Worm (Caenorhabditis elegans) whole organism, L3 larva: ENCODE measurements around the gene Y34F4.3.

Experiments used
- R02D3.7 ChIP-seq: fragments of 150-350 bp; optimal IDR thresholded peaks from 2 replicates; lab custom pipeline; 2014; ENCODE audit warnings: missing biosample characterization, missing genetic modification characterization
- ZK546.5 ChIP-seq: sonication (generic microtip); optimal IDR thresholded peaks from 2 replicates; lab custom pipeline; 2017; ENCODE audit warnings: missing biosample characterization, missing genetic modification characterization
- aly-2 ChIP-seq: fragments of 150-350 bp; optimal IDR thresholded peaks from 2 replicates; lab custom pipeline; 2014; ENCODE audit warnings: missing biosample characterization, missing genetic modification characterization
- ama-1 ChIP-seq: fragments of 150-350 bp; optimal IDR thresholded peaks from 2 replicates; lab custom pipeline; 2018
- ceh-16 ChIP-seq: sonication (generic microtip); optimal IDR thresholded peaks from 2 replicates; lab custom pipeline; 2017; ENCODE audit warnings: missing biosample characterization, missing genetic modification characterization
- ceh-28 ChIP-seq: fragments of 150-350 bp; optimal IDR thresholded peaks from 2 replicates; lab custom pipeline; 2014; ENCODE audit warnings: missing biosample characterization, missing genetic modification reagents, missing genetic modification characterization
- ceh-82 ChIP-seq: fragments of 150-350 bp; optimal IDR thresholded peaks from 2 replicates; lab custom pipeline; 2014; ENCODE audit warnings: missing biosample characterization, missing genetic modification characterization
- ceh-9 ChIP-seq: sonication (generic microtip); optimal IDR thresholded peaks from 2 replicates; lab custom pipeline; 2018; ENCODE audit warnings: missing biosample characterization, missing genetic modification characterization
- daf-12 ChIP-seq: fragments of 150-350 bp; optimal IDR thresholded peaks from 2 replicates; lab custom pipeline; 2014; ENCODE audit warnings: missing biosample characterization, missing genetic modification reagents, missing genetic modification characterization
- egl-5 ChIP-seq: fragments of 150-350 bp; optimal IDR thresholded peaks from 2 replicates; lab custom pipeline; 2017; ENCODE audit warnings: missing biosample characterization, missing genetic modification reagents, missing genetic modification characterization, inconsistent platforms
- elt-1 ChIP-seq: fragments of 150-350 bp; optimal IDR thresholded peaks from 2 replicates; lab custom pipeline; 2014; ENCODE audit warnings: missing biosample characterization, missing genetic modification characterization
- elt-2 ChIP-seq: sonication (generic microtip); optimal IDR thresholded peaks from 2 replicates; lab custom pipeline; 2016; ENCODE audit warnings: missing genetic modification reagents, mild to moderate bottlenecking, missing genetic modification characterization, missing compliant biosample characterization
- eor-1 ChIP-seq, 2 experiments: fragments of 150-350 bp; optimal IDR thresholded peaks; 2 replicates each; lab custom pipeline; 2014 to 2018; ENCODE audit warnings: missing biosample characterization in 2 of 2, missing genetic modification characterization in 2 of 2
- fkh-10 ChIP-seq: sonication (generic microtip); optimal IDR thresholded peaks from 2 replicates; lab custom pipeline; 2017; ENCODE audit warnings: missing biosample characterization, missing genetic modification reagents, missing genetic modification characterization
- fkh-2 ChIP-seq: fragments of 150-350 bp; optimal IDR thresholded peaks from 2 replicates; lab custom pipeline; 2014; ENCODE audit warnings: missing biosample characterization, missing genetic modification reagents, missing genetic modification characterization
- fos-1 ChIP-seq: fragments of 150-350 bp; optimal IDR thresholded peaks from 2 replicates; lab custom pipeline; 2014; ENCODE audit warnings: missing biosample characterization, missing genetic modification characterization
- hmg-11 ChIP-seq: sonication (generic microtip); optimal IDR thresholded peaks from 2 replicates; lab custom pipeline; 2016; ENCODE audit warnings: missing genetic modification characterization, missing compliant biosample characterization
- jun-1 ChIP-seq: fragments of 150-350 bp; optimal IDR thresholded peaks from 2 replicates; lab custom pipeline; 2014; ENCODE audit warnings: missing biosample characterization, missing genetic modification reagents, missing genetic modification characterization
- lin-15B ChIP-seq: fragments of 150-350 bp; optimal IDR thresholded peaks from 2 replicates; lab custom pipeline; 2014; ENCODE audit warnings: missing biosample characterization, missing genetic modification characterization
- lin-39 ChIP-seq: fragments of 150-350 bp; optimal IDR thresholded peaks from 2 replicates; lab custom pipeline; 2018; ENCODE audit warnings: missing biosample characterization, missing genetic modification reagents, missing genetic modification characterization
- lsy-12 ChIP-seq: sonication (generic microtip); optimal IDR thresholded peaks from 2 replicates; lab custom pipeline; 2016; ENCODE audit warnings: mild to moderate bottlenecking, missing genetic modification characterization, missing compliant biosample characterization
- mdl-1 ChIP-seq: fragments of 150-350 bp; optimal IDR thresholded peaks from 2 replicates; lab custom pipeline; 2014; ENCODE audit warnings: missing biosample characterization, missing genetic modification characterization
- mml-1 ChIP-seq: fragments of 150-350 bp; sonication (generic microtip); optimal IDR thresholded peaks from 3 replicates; lab custom pipeline; 2014; ENCODE audit warnings: missing biosample characterization, missing genetic modification characterization
- nfya-1 ChIP-seq: sonication (generic microtip); optimal IDR thresholded peaks from 2 replicates; lab custom pipeline; 2017; ENCODE audit warnings: missing genetic modification characterization, mild to moderate bottlenecking, missing compliant biosample characterization, antibody characterized with exemption, moderate library complexity; ENCODE audit not compliant: insufficient read depth
- nhr-11 ChIP-seq: fragments of 150-350 bp; optimal IDR thresholded peaks from 2 replicates; lab custom pipeline; 2014; ENCODE audit warnings: missing biosample characterization, missing genetic modification characterization
- nhr-12 ChIP-seq: fragments of 150-350 bp; optimal IDR thresholded peaks from 2 replicates; lab custom pipeline; 2014; ENCODE audit warnings: missing biosample characterization, missing genetic modification characterization
- nhr-23 ChIP-seq: fragments of 150-350 bp; optimal IDR thresholded peaks from 2 replicates; lab custom pipeline; 2014; ENCODE audit warnings: missing biosample characterization, missing genetic modification reagents, missing genetic modification characterization
- nhr-25 ChIP-seq: sonication (generic microtip); optimal IDR thresholded peaks from 2 replicates; lab custom pipeline; 2017; ENCODE audit warnings: missing biosample characterization, missing genetic modification characterization
- nhr-67 ChIP-seq: fragments of 150-350 bp; optimal IDR thresholded peaks from 2 replicates; lab custom pipeline; 2014; ENCODE audit warnings: missing biosample characterization, missing genetic modification characterization
- nhr-76 ChIP-seq: fragments of 150-350 bp; sonication (generic microtip); optimal IDR thresholded peaks from 5 replicates; lab custom pipeline; 2014; ENCODE audit warnings: missing biosample characterization, missing genetic modification characterization
- nhr-77 ChIP-seq: fragments of 150-350 bp; optimal IDR thresholded peaks from 2 replicates; lab custom pipeline; 2014; ENCODE audit warnings: missing biosample characterization, missing genetic modification characterization
- pqm-1 ChIP-seq: fragments of 150-350 bp; optimal IDR thresholded peaks from 2 replicates; lab custom pipeline; 2017; ENCODE audit warnings: missing biosample characterization, missing genetic modification characterization, inconsistent platforms
- skn-1 ChIP-seq: fragments of 150-350 bp; optimal IDR thresholded peaks from 2 replicates; lab custom pipeline; 2014; ENCODE audit warnings: missing biosample characterization, missing genetic modification characterization
- snpc-4 ChIP-seq: fragments of 150-350 bp; optimal IDR thresholded peaks from 2 replicates; lab custom pipeline; 2014; ENCODE audit warnings: missing biosample characterization, missing genetic modification characterization
- tbx-2 ChIP-seq: sonication (generic microtip); optimal IDR thresholded peaks from 2 replicates; lab custom pipeline; 2016; ENCODE audit warnings: mild to moderate bottlenecking, missing genetic modification characterization, missing compliant biosample characterization
- unc-39 ChIP-seq: sonication (generic microtip); optimal IDR thresholded peaks from 4 replicates; lab custom pipeline; 2017; ENCODE audit warnings: missing biosample characterization, missing genetic modification characterization
- unc-62 ChIP-seq: fragments of 150-350 bp; sonication (generic microtip); optimal IDR thresholded peaks from 4 replicates; lab custom pipeline; 2014; ENCODE audit warnings: missing biosample characterization, missing genetic modification reagents, missing genetic modification characterization
- zag-1 ChIP-seq: fragments of 150-350 bp; optimal IDR thresholded peaks from 2 replicates; lab custom pipeline; 2014; ENCODE audit warnings: missing biosample characterization, missing genetic modification characterization
- ztf-4 ChIP-seq: fragments of 150-350 bp; optimal IDR thresholded peaks from 2 replicates; lab custom pipeline; 2014; ENCODE audit warnings: missing biosample characterization, missing genetic modification characterization

Gene Y34F4.3

DNA sequence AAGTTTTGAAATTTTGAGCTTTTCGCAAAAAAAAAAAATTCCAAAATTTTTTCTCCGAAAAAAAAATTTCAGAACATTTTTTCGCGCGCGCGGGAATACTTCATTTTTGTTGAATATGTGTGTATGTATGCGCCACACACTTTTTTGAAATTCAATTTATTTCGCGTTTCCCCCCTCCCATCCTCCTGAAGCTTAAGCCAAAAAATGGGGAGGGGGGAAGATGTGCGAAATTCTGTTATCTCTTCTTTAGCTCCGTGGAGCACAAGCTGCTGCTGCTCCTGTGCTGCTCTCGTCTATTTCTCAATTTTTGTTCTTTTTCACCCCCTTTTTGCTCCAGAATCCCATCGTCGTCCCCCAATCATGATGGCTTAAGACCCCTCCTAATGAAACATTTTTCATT, 26.4 kb downstream of the Y34F4.3 start:
- TF ChIP-seq fkh-10 (GFP tag; lab: Kevin White, UChicago) (peak; percentile 84), nfya-1 (no peak)

ce11 chrIII:982961-983360, 33.0 kb downstream of the Y34F4.3 start, which contains the start of gene tbc-10:
Gene tbc-10, plus strand, starts transcription at chrIII:983261.
- TF ChIP-seq mml-1 (tag; lab: Kevin White, UChicago) = no peak
- no peak for TF ChIP-seq nhr-77
- no peak for TF ChIP-seq elt-1 (tag; lab: Kevin White, UChicago)
- no peak for TF ChIP-seq nhr-25 (tag; lab: Kevin White, UChicago)
- no peak for TF ChIP-seq tbx-2 (tag; lab: Kevin White, UChicago)
- TF ChIP-seq mdl-1 (tag; lab: Kevin White, UChicago) = no peak
- TF ChIP-seq ama-1 (lab: Kevin White, UChicago) = no peak
- no peak for TF ChIP-seq hmg-11 (tag; lab: Kevin White, UChicago)
- TF ChIP-seq lsy-12 (tag; lab: Kevin White, UChicago) = no peak
- no peak for TF ChIP-seq nfya-1
- TF ChIP-seq unc-62 (GFP tag; lab: Kevin White, UChicago) = no peak
- TF ChIP-seq ceh-28 (tag; lab: Kevin White, UChicago) = no peak
- no peak for TF ChIP-seq ztf-4 (tag; lab: Kevin White, UChicago)
- no peak for TF ChIP-seq egl-5 (tag; lab: Kevin White, UChicago)
- TF ChIP-seq pqm-1 (tag; lab: Kevin White, UChicago) = no peak
- no peak for TF ChIP-seq unc-39 (tag; lab: Kevin White, UChicago)
- TF ChIP-seq skn-1 = no peak
- TF ChIP-seq elt-2 (tag; lab: Kevin White, UChicago) = no peak
- TF ChIP-seq ceh-9 = no peak

- TF ChIP-seq elt-2 (tag; lab: Kevin White, UChicago) = peak; percentile 45
- no peak for TF ChIP-seq skn-1
- TF ChIP-seq ceh-28 (tag; lab: Kevin White, UChicago) = peak; percentile 89
- TF ChIP-seq hmg-11 (tag; lab: Kevin White, UChicago) = peak; percentile 55
- TF ChIP-seq nhr-25 (tag; lab: Kevin White, UChicago) = peak; percentile 1
- no peak for TF ChIP-seq elt-1 (tag; lab: Kevin White, UChicago)
- peak; percentile 77 for TF ChIP-seq nfya-1
- TF ChIP-seq lin-39 (tag; lab: Kevin White, UChicago) = peak; percentile 70
- no peak for TF ChIP-seq nhr-12
Measured at ce11 chrIII:981960-982359, 34.0 kb downstream of the Y34F4.3 start.

- TF ChIP-seq hmg-11 (tag; lab: Kevin White, UChicago) = no peak
- no peak for TF ChIP-seq R02D3.7 (tag; lab: Kevin White, UChicago)
- no peak for TF ChIP-seq lin-39 (tag; lab: Kevin White, UChicago)
- TF ChIP-seq nfya-1 = no peak
- TF ChIP-seq ZK546.5 (tag; lab: Kevin White, UChicago) = no peak
- no peak for TF ChIP-seq lin-15B (tag; lab: Kevin White, UChicago)
- TF ChIP-seq ztf-4 (tag; lab: Kevin White, UChicago) = no peak
- no peak for TF ChIP-seq unc-39 (tag; lab: Kevin White, UChicago)
- no peak for TF ChIP-seq aly-2 (tag; lab: Kevin White, UChicago)
- no peak for TF ChIP-seq zag-1
- no peak for TF ChIP-seq fkh-10 (GFP tag; lab: Kevin White, UChicago)
- no peak for TF ChIP-seq nhr-23 (tag; lab: Kevin White, UChicago)
- no peak for TF ChIP-seq nhr-11
- TF ChIP-seq nhr-25 (tag; lab: Kevin White, UChicago) = no peak
- no peak for TF ChIP-seq fos-1 (tag; lab: Kevin White, UChicago)
- TF ChIP-seq snpc-4 (tag; lab: Kevin White, UChicago) = no peak
- no peak for TF ChIP-seq nhr-76 (tag; lab: Kevin White, UChicago)
Measured at ce11 chrIII:978889-979288, 37.1 kb downstream of the Y34F4.3 start.

ce11 chrIII:970928-971327, 45.1 kb downstream of the Y34F4.3 start:
- no peak for TF ChIP-seq daf-12 (tag; lab: Kevin White, UChicago)
- TF ChIP-seq elt-2 (tag; lab: Kevin White, UChicago) = no peak
- no peak for TF ChIP-seq eor-1 (tag; optimal IDR thresholded peaks at IDR 0.05; lab: Kevin White, UChicago)
- no peak for TF ChIP-seq lsy-12 (tag; lab: Kevin White, UChicago)
- TF ChIP-seq jun-1 = no peak
- no peak for TF ChIP-seq nhr-77
- no peak for TF ChIP-seq elt-1 (tag; lab: Kevin White, UChicago)
- TF ChIP-seq fkh-2 (tag; lab: Kevin White, UChicago) = no peak
- no peak for TF ChIP-seq lin-15B (tag; lab: Kevin White, UChicago)
- no peak for TF ChIP-seq nfya-1
- TF ChIP-seq nhr-67 (tag; lab: Kevin White, UChicago) = no peak
- TF ChIP-seq R02D3.7 (tag; lab: Kevin White, UChicago) = no peak
- no peak for TF ChIP-seq skn-1
- no peak for TF ChIP-seq hmg-11 (tag; lab: Kevin White, UChicago)
- no peak for TF ChIP-seq pqm-1 (tag; lab: Kevin White, UChicago)
- no peak for TF ChIP-seq fos-1 (tag; lab: Kevin White, UChicago)
- no peak for TF ChIP-seq unc-62 (GFP tag; lab: Kevin White, UChicago)
- TF ChIP-seq ceh-16 = no peak
- no peak for TF ChIP-seq nhr-12
- TF ChIP-seq ceh-82 = no peak
- TF ChIP-seq, all 47 proteins: peak for 0
